Worm (Caenorhabditis elegans) whole organism, L1 larva: Measurements from ENCODE around the gene F54E4.4.

Experiments
- C34B4.2 ChIP-seq: sonication (generic microtip); optimal IDR thresholded peaks from 2 replicates; lab custom pipeline; 2017; ENCODE audit warnings: mild to moderate bottlenecking, missing genetic modification characterization, missing compliant biosample characterization
- F16B12.6 ChIP-seq: fragments of 150-350 bp; optimal IDR thresholded peaks from 2 replicates; lab custom pipeline; 2014; ENCODE audit warnings: missing biosample characterization, missing genetic modification characterization
- blmp-1 ChIP-seq: fragments of 150-350 bp; optimal IDR thresholded peaks from 2 replicates; lab custom pipeline; 2014; ENCODE audit warnings: missing biosample characterization, missing genetic modification characterization
- ceh-63 ChIP-seq: fragments of 200-800 bp; sonication (Bioruptor generic); optimal IDR thresholded peaks from 2 replicates; lab custom pipeline; 2018; ENCODE audit warnings: mild to moderate bottlenecking, missing genetic modification characterization, missing compliant biosample characterization
- ceh-82 ChIP-seq, 3 experiments: fragments of 150-350 bp in 1 of 3; sonication (generic microtip) in 2 of 3; optimal IDR thresholded peaks; 2 replicates each; lab custom pipeline; 2014 to 2017; ENCODE audit warnings: missing biosample characterization in 3 of 3, missing genetic modification characterization in 3 of 3
- ces-1 ChIP-seq: fragments of 150-350 bp; optimal IDR thresholded peaks from 2 replicates; lab custom pipeline; 2014; ENCODE audit warnings: missing biosample characterization, missing genetic modification reagents, missing genetic modification characterization
- dpl-1 ChIP-seq, 3 experiments: fragments of 150-350 bp in 2 of 3; sonication (generic microtip) in 1 of 3; optimal IDR thresholded peaks; 2 replicates each; lab custom pipeline; 2014 to 2017; ENCODE audit warnings: missing biosample characterization in 3 of 3, missing genetic modification characterization in 3 of 3, missing genetic modification reagents in 3 of 3
- dsc-1 ChIP-seq: sonication (generic microtip); optimal IDR thresholded peaks from 2 replicates; lab custom pipeline; 2016; ENCODE audit warnings: mild to moderate bottlenecking, missing genetic modification characterization, missing compliant biosample characterization
- efl-1 ChIP-seq, 4 experiments: fragments of 150-350 bp; optimal IDR thresholded peaks in 3 of 4; peaks in 1 of 4; 1 replicate in 1 of 4; 2 replicates in 3 of 4; lab custom pipeline; 2014; ENCODE audit warnings: missing biosample characterization in 2 of 4, missing genetic modification characterization in 2 of 4, missing genetic modification reagents in 2 of 4
- efl-3 ChIP-seq: fragments of 200-800 bp; sonication (Bioruptor generic); optimal IDR thresholded peaks from 2 replicates; lab custom pipeline; 2018; ENCODE audit warnings: mild to moderate bottlenecking, missing genetic modification characterization, missing compliant biosample characterization
- egl-13 ChIP-seq: sonication (generic microtip); optimal IDR thresholded peaks from 2 replicates; lab custom pipeline; 2016; ENCODE audit warnings: missing genotype, missing genetic modification reagents, missing genetic modification characterization, missing compliant biosample characterization
- egl-27 ChIP-seq, 2 experiments: fragments of 150-350 bp in 1 of 2; sonication (generic microtip); optimal IDR thresholded peaks; 3 replicates each; lab custom pipeline; 2017 to 2018; ENCODE audit warnings: missing biosample characterization in 2 of 2, missing genetic modification characterization in 2 of 2, missing genetic modification reagents in 2 of 2
- elt-3 ChIP-seq, 6 experiments: fragments of 150-350 bp in 1 of 6; sonication (generic microtip); optimal IDR thresholded peaks; 2 replicates each; lab custom pipeline; 2017 to 2018; ENCODE audit warnings: missing biosample characterization in 6 of 6, missing genetic modification characterization in 6 of 6, inconsistent platforms in 1 of 6
- fkh-10 ChIP-seq: sonication (generic microtip); optimal IDR thresholded peaks from 2 replicates; lab custom pipeline; 2017; ENCODE audit warnings: missing biosample characterization, missing genetic modification reagents, missing genetic modification characterization
- fkh-4 ChIP-seq: sonication (generic microtip); optimal IDR thresholded peaks from 2 replicates; lab custom pipeline; 2016; ENCODE audit warnings: missing compliant biosample characterization, missing genetic modification characterization, borderline replicate concordance
- fos-1 ChIP-seq: fragments of 150-350 bp; optimal IDR thresholded peaks from 2 replicates; lab custom pipeline; 2014; ENCODE audit warnings: missing biosample characterization, missing genetic modification characterization
- hlh-17 ChIP-seq: fragments of 200-800 bp; sonication (Bioruptor generic); optimal IDR thresholded peaks from 2 replicates; lab custom pipeline; 2018; ENCODE audit warnings: missing genetic modification characterization, mild to moderate bottlenecking, missing compliant biosample characterization, moderate library complexity, borderline replicate concordance
- hpl-2 ChIP-seq: fragments of 150-350 bp; optimal IDR thresholded peaks from 2 replicates; lab custom pipeline; 2014; ENCODE audit warnings: missing biosample characterization, missing genetic modification reagents, missing genetic modification characterization
- irx-1 ChIP-seq: sonication (generic microtip); optimal IDR thresholded peaks from 2 replicates; lab custom pipeline; 2016; ENCODE audit warnings: missing genetic modification characterization, missing compliant biosample characterization
- lin-14 ChIP-seq: fragments of 200-800 bp; sonication (Bioruptor generic); optimal IDR thresholded peaks from 2 replicates; lab custom pipeline; 2018; ENCODE audit warnings: mild to moderate bottlenecking, missing genetic modification characterization, moderate library complexity, missing compliant biosample characterization
- lin-15B ChIP-seq: fragments of 150-350 bp; sonication (generic microtip); optimal IDR thresholded peaks from 3 replicates; lab custom pipeline; 2014; ENCODE audit warnings: missing biosample characterization, missing genetic modification characterization
- lin-39 ChIP-seq: fragments of 150-350 bp; optimal IDR thresholded peaks from 2 replicates; lab custom pipeline; 2014; ENCODE audit warnings: missing biosample characterization, missing genetic modification reagents, missing genetic modification characterization
- lir-3 ChIP-seq: sonication (generic microtip); optimal IDR thresholded peaks from 2 replicates; lab custom pipeline; 2016; ENCODE audit warnings: mild to moderate bottlenecking, missing genetic modification characterization, moderate library complexity, missing compliant biosample characterization; ENCODE audit not compliant: poor library complexity
- mep-1 ChIP-seq: fragments of 150-350 bp; optimal IDR thresholded peaks from 2 replicates; lab custom pipeline; 2014; ENCODE audit warnings: missing biosample characterization, missing genetic modification characterization
- nhr-12 ChIP-seq: sonication (generic microtip); optimal IDR thresholded peaks from 2 replicates; lab custom pipeline; 2017; ENCODE audit warnings: missing biosample characterization, missing genetic modification characterization
- nhr-19 ChIP-seq: fragments of 200-800 bp; sonication (Bioruptor generic); conservative IDR thresholded peaks from 2 replicates; pipeline ENCODE4 v1.3.6; 2022; ENCODE audit warnings: missing genetic modification characterization, missing compliant biosample characterization
- nhr-28 ChIP-seq: fragments of 150-350 bp; optimal IDR thresholded peaks from 2 replicates; lab custom pipeline; 2014; ENCODE audit warnings: missing biosample characterization, missing genetic modification characterization
- nhr-71 ChIP-seq: sonication (generic microtip); optimal IDR thresholded peaks from 2 replicates; lab custom pipeline; 2016; ENCODE audit warnings: mild to moderate bottlenecking, missing genetic modification characterization, moderate library complexity, missing compliant biosample characterization
- nhr-84 ChIP-seq: sonication (generic microtip); optimal IDR thresholded peaks from 2 replicates; lab custom pipeline; 2017; ENCODE audit warnings: missing biosample characterization, missing genetic modification characterization
- nhr-85 ChIP-seq: sonication (generic microtip); peaks from one replicate; lab custom pipeline; 2016; ENCODE audit warnings: missing genetic modification characterization, inconsistent platforms, missing compliant biosample characterization
- nhr-90 ChIP-seq: sonication (generic microtip); optimal IDR thresholded peaks from 2 replicates; lab custom pipeline; 2016; ENCODE audit warnings: mild to moderate bottlenecking, missing genetic modification characterization, missing compliant biosample characterization; ENCODE audit not compliant: poor library complexity
- pag-3 ChIP-seq: sonication (generic microtip); optimal IDR thresholded peaks from 2 replicates; lab custom pipeline; 2017; ENCODE audit warnings: missing genetic modification characterization, mild to moderate bottlenecking, missing compliant biosample characterization, antibody characterized with exemption, borderline replicate concordance; ENCODE audit not compliant: insufficient read depth
- rnt-1 ChIP-seq: sonication (generic microtip); optimal IDR thresholded peaks from 2 replicates; lab custom pipeline; 2016; ENCODE audit warnings: mild to moderate bottlenecking, missing genetic modification characterization, moderate library complexity, missing compliant biosample characterization
- snpc-4 ChIP-seq: fragments of 150-350 bp; optimal IDR thresholded peaks from 2 replicates; lab custom pipeline; 2014; ENCODE audit warnings: missing biosample characterization, missing genetic modification characterization
- snu-23 ChIP-seq: sonication (generic microtip); optimal IDR thresholded peaks from 2 replicates; lab custom pipeline; 2016; ENCODE audit warnings: missing genetic modification characterization, missing compliant biosample characterization
- sox-4 ChIP-seq: sonication (generic microtip); optimal IDR thresholded peaks from 2 replicates; lab custom pipeline; 2016; ENCODE audit warnings: missing genetic modification characterization, missing compliant biosample characterization
- swsn-7 ChIP-seq: sonication (generic microtip); optimal IDR thresholded peaks from 2 replicates; lab custom pipeline; 2016; ENCODE audit warnings: missing genetic modification characterization, missing compliant biosample characterization
- unc-86 ChIP-seq: sonication (generic microtip); optimal IDR thresholded peaks from 2 replicates; lab custom pipeline; 2016; ENCODE audit warnings: missing genetic modification characterization, missing compliant biosample characterization
- unc-98 ChIP-seq: fragments of 200-800 bp; sonication (Bioruptor generic); IDR thresholded peaks from 2 replicates; pipeline ENCODE4 v1.3.6; 2022; ENCODE audit warnings: missing genetic modification characterization, missing compliant biosample characterization
- zag-1 ChIP-seq: fragments of 150-350 bp; optimal IDR thresholded peaks from 2 replicates; lab custom pipeline; 2014; ENCODE audit warnings: missing biosample characterization, missing genetic modification characterization
- ztf-4 ChIP-seq: fragments of 150-350 bp; optimal IDR thresholded peaks from 2 replicates; lab custom pipeline; 2014; ENCODE audit warnings: missing biosample characterization, missing genetic modification characterization

F54E4.4 gene

DNA sequence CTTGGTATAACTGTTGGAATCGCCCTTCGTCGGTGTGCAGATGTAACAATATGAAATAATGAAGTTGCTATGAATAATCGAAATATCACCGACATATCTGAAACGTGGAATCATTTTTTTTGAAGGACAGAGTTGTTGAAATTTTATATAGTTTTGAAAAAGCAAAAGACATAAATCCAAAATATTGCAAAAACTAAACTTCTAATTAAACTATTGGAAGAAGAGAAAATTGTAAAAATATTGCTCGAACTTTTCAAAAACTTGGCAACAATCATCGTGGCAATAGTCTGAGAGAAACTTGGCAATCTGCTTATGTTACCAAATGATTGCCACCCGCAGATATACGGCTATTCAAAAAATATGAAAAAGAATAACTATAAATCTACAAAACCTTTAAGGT is at the start of gene F54E4.4:
TSS of gene F54E4.4 (minus strand) at position 101 of the 400 bp plus-strand sequence.
- TF ChIP-seq dsc-1 (tag; lab: Kevin White, UChicago) (no peak), nhr-28 (tag; lab: Kevin White, UChicago) (no peak), mep-1 (tag; lab: Kevin White, UChicago) (no peak), ceh-63 (no peak), unc-98 (GFP tag; lab: Robert Waterston, UW) (no peak), fkh-4 (no peak)

DNA sequence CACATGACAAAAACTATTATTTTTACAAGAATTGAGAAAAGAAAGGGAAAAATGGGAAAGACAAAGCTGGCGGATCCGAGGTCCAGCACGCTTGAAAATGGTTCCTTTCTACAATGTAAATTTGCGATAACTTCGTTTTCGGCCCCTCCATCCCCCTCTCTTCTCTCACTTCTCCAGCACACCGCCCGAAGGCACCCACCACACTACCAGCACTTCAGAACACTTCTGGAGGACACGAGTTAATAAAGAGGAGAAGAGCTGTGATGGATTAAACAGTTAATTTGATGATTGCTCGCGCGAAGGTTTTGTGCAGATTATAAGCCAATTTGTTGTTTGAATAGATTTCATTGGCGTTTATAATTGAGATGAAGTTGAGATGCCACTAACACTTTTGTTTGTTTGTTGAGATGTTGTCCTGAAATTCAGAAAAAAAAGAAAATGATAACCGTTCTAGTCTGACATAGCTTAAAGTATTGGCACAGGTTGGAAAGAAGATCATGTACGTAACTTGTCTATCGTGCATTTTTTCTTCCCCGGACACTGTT is 49.4 kb upstream of the F54E4.4 start:
- TF ChIP-seq lin-14 (GFP tag; lab: Kevin White, UChicago) (peak; percentile 1), nhr-12 (tag; lab: Kevin White, UChicago) (no peak), fos-1 (tag; lab: Kevin White, UChicago) (no peak), efl-3 (GFP tag; lab: Kevin White, UChicago) (no peak)

DNA sequence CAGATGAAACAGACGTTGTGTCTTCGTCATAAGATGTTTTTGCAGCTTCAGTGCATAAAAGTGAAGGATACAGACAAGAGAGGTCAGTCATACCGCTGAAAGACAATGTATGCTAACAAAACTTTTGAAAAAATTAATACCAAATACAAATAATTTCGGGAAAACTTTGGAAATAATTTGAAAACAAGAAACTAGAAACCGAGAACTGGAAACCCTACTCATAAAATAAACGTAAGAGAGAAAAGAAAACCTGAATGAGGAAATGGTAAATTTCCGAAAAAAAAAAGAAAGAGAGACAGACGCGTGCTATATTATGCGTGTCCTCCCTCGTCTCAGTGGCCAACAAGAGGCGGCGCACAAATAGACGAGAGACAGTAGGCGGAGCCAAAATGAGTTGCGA is 47.6 kb upstream of the F54E4.4 start, which contains the start of gene sox-3:
TSS of gene sox-3 (minus strand) at position 101 of the 400 bp plus-strand sequence.
- no peak for TF ChIP-seq sox-4
- TF ChIP-seq lin-14 (GFP tag; lab: Kevin White, UChicago): no peak
- TF ChIP-seq blmp-1: no peak
- no peak for TF ChIP-seq snu-23 (GFP tag; lab: Kevin White, UChicago)
- TF ChIP-seq hlh-17 (GFP tag; lab: Kevin White, UChicago): no peak
- no peak for TF ChIP-seq rnt-1 (tag; lab: Kevin White, UChicago)
- TF ChIP-seq C34B4.2 (tag; lab: Kevin White, UChicago): no peak
- TF ChIP-seq nhr-19 (GFP tag; lab: Robert Waterston, UW): no peak
- no peak for TF ChIP-seq egl-13 (tag; lab: Kevin White, UChicago)
- TF ChIP-seq irx-1 (tag; lab: Kevin White, UChicago): no peak
- no peak for TF ChIP-seq nhr-90 (tag; lab: Kevin White, UChicago)
- TF ChIP-seq, all 84 proteins: peak for 0

DNA sequence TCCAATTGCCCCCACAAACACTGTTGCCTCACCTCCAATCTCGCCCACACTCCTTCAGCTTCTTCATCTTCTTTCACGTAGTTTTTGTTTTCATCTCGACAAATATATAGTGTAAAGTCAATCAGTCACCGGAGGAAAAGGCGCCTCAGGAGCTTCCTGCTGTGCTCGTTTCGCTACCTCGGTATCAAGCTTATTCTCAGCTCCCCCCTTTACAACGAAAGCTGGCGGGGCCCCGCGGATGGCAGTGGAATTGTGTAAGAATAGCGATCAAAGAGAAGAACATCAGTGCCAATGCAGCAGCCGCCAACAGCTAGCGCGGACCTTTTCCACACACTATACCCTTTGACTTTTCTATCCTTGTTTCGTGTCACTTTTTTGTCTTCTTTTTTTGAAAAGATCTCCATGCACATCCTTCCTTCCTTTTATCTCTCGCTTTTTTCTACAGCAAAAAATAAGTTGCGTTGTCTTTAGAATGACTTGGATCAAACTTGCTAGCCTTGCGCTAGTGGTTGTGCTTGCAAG is 39.2 kb upstream of the F54E4.4 start, which contains the start of gene csq-1:
TSS of gene csq-1 (plus strand) at position 472 of the 522 bp plus-strand sequence.
- no peak for TF ChIP-seq dpl-1 (GFP tag; optimal IDR thresholded peaks at IDR 0.05; lab: Kevin White, UChicago)
- peak; percentile 30 for TF ChIP-seq nhr-19 (GFP tag; lab: Robert Waterston, UW)
- TF ChIP-seq fkh-10 (GFP tag; lab: Kevin White, UChicago): peak; percentile 31
- TF ChIP-seq nhr-71 (tag; lab: Kevin White, UChicago): peak; percentile 45
- TF ChIP-seq rnt-1 (tag; lab: Kevin White, UChicago): peak; percentile 59
- no peak for TF ChIP-seq snpc-4 (tag; lab: Kevin White, UChicago)
- TF ChIP-seq hpl-2 (GFP tag; lab: Kevin White, UChicago): no peak
- TF ChIP-seq pag-3: peak; percentile 89
- TF ChIP-seq nhr-84: no peak
- no peak for TF ChIP-seq lin-39
- peak; percentile 22 for TF ChIP-seq snu-23 (GFP tag; lab: Kevin White, UChicago)
- TF ChIP-seq efl-1 (optimal IDR thresholded peaks at IDR 0.05; lab: Kevin White, UChicago): no peak
- TF ChIP-seq efl-1 (GFP tag; optimal IDR thresholded peaks at IDR 0.05 in 1 of 2; lab: Kevin White, UChicago): peak in 1 of 2 experiments; percentile 86
- TF ChIP-seq lin-14 (GFP tag; lab: Kevin White, UChicago): peak; percentile 82
- no peak for TF ChIP-seq ces-1 (GFP tag; lab: Kevin White, UChicago)
- TF ChIP-seq zag-1 (tag; lab: Kevin White, UChicago): no peak

DNA sequence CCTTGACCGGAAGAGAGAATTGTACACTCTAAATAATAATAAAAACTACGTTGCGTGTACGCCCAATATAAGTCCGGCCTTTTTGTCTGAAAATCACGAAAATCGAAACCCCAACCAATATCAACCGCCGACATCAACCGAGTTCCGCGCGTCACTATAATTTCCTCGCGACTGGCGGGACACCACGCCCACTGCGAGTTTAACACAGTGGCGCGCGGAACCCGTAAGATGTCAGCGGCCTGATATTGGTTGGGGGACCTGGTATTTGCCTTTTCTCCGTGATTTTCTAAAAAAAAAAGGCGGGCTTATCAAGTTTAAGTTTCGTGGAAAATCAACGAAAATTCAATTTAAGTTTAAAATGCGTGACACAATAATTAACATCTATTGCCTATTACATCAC is 35.2 kb upstream of the F54E4.4 start:
- TF ChIP-seq nhr-85 (tag; lab: Kevin White, UChicago) (no peak), rnt-1 (tag; lab: Kevin White, UChicago) (peak; percentile 10), lin-15B (tag; lab: Kevin White, UChicago) (no peak), snpc-4 (tag; lab: Kevin White, UChicago) (peak; percentile 84), ceh-82 (tag; optimal IDR thresholded peaks at IDR 0.05; lab: Kevin White, UChicago) (no peak), efl-1 (optimal IDR thresholded peaks at IDR 0.05; lab: Kevin White, UChicago) (no peak), efl-1 (GFP tag; optimal IDR thresholded peaks at IDR 0.05 in 1 of 2; lab: Kevin White, UChicago) (peak in 1 of 2 experiments; percentile 6), swsn-7 (tag; lab: Kevin White, UChicago) (no peak), lir-3 (no peak), unc-86 (tag; lab: Kevin White, UChicago) (no peak), F16B12.6 (tag; lab: Kevin White, UChicago) (no peak), ztf-4 (tag; lab: Kevin White, UChicago) (no peak), fkh-10 (GFP tag; lab: Kevin White, UChicago) (no peak), elt-3 (tag; optimal IDR thresholded peaks at IDR 0.05; lab: Kevin White, UChicago) (no peak), egl-27 (tag; optimal IDR thresholded peaks at IDR 0.05; lab: Kevin White, UChicago) (no peak), hpl-2 (GFP tag; lab: Kevin White, UChicago) (no peak)
